Worm (Caenorhabditis elegans) whole organism, young adult: ENCODE results near the gene mlc-3.
A peak's percentile ranks its signal among the peaks of the same experiment; 100 is the strongest.

Source experiments
- B0035.1 ChIP-seq: sonication (generic microtip); optimal IDR thresholded peaks from 2 replicates; lab custom pipeline; 2016; ENCODE audit warnings: missing genetic modification characterization, mild to moderate bottlenecking, missing compliant biosample characterization, missing genotype, missing genetic modification reagents
- B0336.3 ChIP-seq: fragments of 200-800 bp; sonication (Bioruptor generic); IDR thresholded peaks from 2 replicates; pipeline ENCODE4 v1.3.6; 2022; ENCODE audit warnings: missing genetic modification characterization, missing compliant biosample characterization
- C06A6.2 ChIP-seq: fragments of 200-800 bp; sonication (Bioruptor generic); conservative IDR thresholded peaks from 2 replicates; pipeline ENCODE4 v1.3.6; 2022; ENCODE audit warnings: missing genetic modification characterization, missing compliant biosample characterization
- F10E7.11 ChIP-seq: sonication (generic microtip); optimal IDR thresholded peaks from 2 replicates; lab custom pipeline; 2017; ENCODE audit warnings: mild to moderate bottlenecking, missing genetic modification characterization, moderate library complexity, missing compliant biosample characterization
- F22D6.2 ChIP-seq: sonication (generic microtip); optimal IDR thresholded peaks from 2 replicates; lab custom pipeline; 2016; ENCODE audit warnings: mild to moderate bottlenecking, missing genetic modification characterization, missing compliant biosample characterization
- F23B12.7 ChIP-seq: sonication (generic microtip); optimal IDR thresholded peaks from 2 replicates; lab custom pipeline; 2017; ENCODE audit warnings: missing genetic modification characterization, mild to moderate bottlenecking, missing compliant biosample characterization, antibody characterized with exemption, moderate library complexity; ENCODE audit not compliant: insufficient read depth
- F33H1.4 ChIP-seq: fragments of 200-800 bp; sonication (Bioruptor generic); IDR thresholded peaks from 2 replicates; pipeline ENCODE4 v1.3.6; 2022; ENCODE audit warnings: missing genetic modification reagents, missing genetic modification characterization, missing compliant biosample characterization
- F39B2.1 ChIP-seq: fragments of 200-800 bp; sonication (Bioruptor generic); IDR thresholded peaks from 2 replicates; pipeline ENCODE4 v1.3.6; 2022; ENCODE audit warnings: missing genetic modification reagents, missing genetic modification characterization, missing compliant biosample characterization
- F49E8.2 ChIP-seq: sonication (generic microtip); optimal IDR thresholded peaks from 3 replicates; lab custom pipeline; 2017; ENCODE audit warnings: missing genetic modification characterization, mild to moderate bottlenecking, missing compliant biosample characterization, antibody characterized with exemption, moderate library complexity; ENCODE audit not compliant: insufficient read depth
- Y53F4B.3 ChIP-seq: fragments of 200-800 bp; sonication (Bioruptor generic); IDR thresholded peaks from 2 replicates; pipeline ENCODE4 v1.3.6; 2022; ENCODE audit warnings: missing genetic modification reagents, missing genetic modification characterization, missing compliant biosample characterization
- ZK185.1 ChIP-seq: sonication (generic microtip); optimal IDR thresholded peaks from 2 replicates; lab custom pipeline; 2016; ENCODE audit warnings: mild to moderate bottlenecking, missing genetic modification characterization, missing compliant biosample characterization; ENCODE audit not compliant: poor library complexity, severe bottlenecking
- atf-7 ChIP-seq: sonication (generic microtip); optimal IDR thresholded peaks from 2 replicates; lab custom pipeline; 2017; ENCODE audit warnings: mild to moderate bottlenecking, missing genetic modification characterization, missing compliant biosample characterization
- athp-1 ChIP-seq: sonication (generic microtip); optimal IDR thresholded peaks from 2 replicates; lab custom pipeline; 2017; ENCODE audit warnings: mild to moderate bottlenecking, missing genetic modification characterization, missing compliant biosample characterization
- bed-2 ChIP-seq: fragments of 200-800 bp; sonication (Bioruptor generic); IDR thresholded peaks from 2 replicates; pipeline ENCODE4 v1.3.6; 2022; ENCODE audit warnings: missing genetic modification reagents, missing genetic modification characterization, missing compliant biosample characterization
- ceh-79 ChIP-seq: sonication (generic microtip); optimal IDR thresholded peaks from 2 replicates; lab custom pipeline; 2017; ENCODE audit warnings: mild to moderate bottlenecking, missing genetic modification characterization, missing compliant biosample characterization
- die-1 ChIP-seq: sonication (generic microtip); optimal IDR thresholded peaks from 2 replicates; lab custom pipeline; 2016; ENCODE audit warnings: missing genotype, mild to moderate bottlenecking, missing genetic modification characterization, missing compliant biosample characterization
- dox-1 ChIP-seq: fragments of 200-800 bp; sonication (Bioruptor generic); IDR thresholded peaks from 2 replicates; pipeline ENCODE4 v1.3.6; 2022; ENCODE audit warnings: missing genetic modification reagents, missing genetic modification characterization, missing compliant biosample characterization
- ekl-4 ChIP-seq: fragments of 200-800 bp; sonication (Bioruptor generic); IDR thresholded peaks from 2 replicates; pipeline ENCODE4 v1.3.6; 2022; ENCODE audit warnings: missing genetic modification reagents, missing genetic modification characterization, missing compliant biosample characterization
- ets-4 ChIP-seq: fragments of 200-800 bp; sonication (Bioruptor generic); optimal IDR thresholded peaks from 2 replicates; lab custom pipeline; 2018; ENCODE audit warnings: mild to moderate bottlenecking, missing genetic modification characterization, missing compliant biosample characterization
- fkh-3 ChIP-seq: sonication (generic microtip); optimal IDR thresholded peaks from 2 replicates; lab custom pipeline; 2016; ENCODE audit warnings: mild to moderate bottlenecking, missing genetic modification characterization, missing compliant biosample characterization
- hmg-1.2 ChIP-seq: fragments of 200-800 bp; sonication (Bioruptor generic); IDR thresholded peaks from 2 replicates; pipeline ENCODE4 v1.3.6; 2022; ENCODE audit warnings: missing genetic modification reagents, missing genetic modification characterization, missing compliant biosample characterization
- hrde-1 ChIP-seq: sonication (generic microtip); optimal IDR thresholded peaks from 2 replicates; lab custom pipeline; 2016; ENCODE audit warnings: missing genetic modification characterization, mild to moderate bottlenecking, missing compliant biosample characterization, moderate library complexity, missing genotype, missing genetic modification reagents, borderline replicate concordance
- lag-1 ChIP-seq: fragments of 200-800 bp; sonication (Bioruptor generic); IDR thresholded peaks from 2 replicates; pipeline ENCODE4 v1.3.6; 2022; ENCODE audit warnings: missing genetic modification reagents, missing genetic modification characterization, missing compliant biosample characterization
- let-526 ChIP-seq: fragments of 200-800 bp; sonication (Bioruptor generic); IDR thresholded peaks from 2 replicates; pipeline ENCODE4 v1.3.6; 2022; ENCODE audit warnings: missing genetic modification reagents, missing genetic modification characterization, missing compliant biosample characterization
- let-607 ChIP-seq, 2 experiments: fragments of 200-800 bp in 1 of 2; sonication (Bioruptor generic) in 1 of 2; sonication (generic microtip) in 1 of 2; optimal IDR thresholded peaks; 2 replicates each; lab custom pipeline; 2016 to 2018; ENCODE audit warnings: mild to moderate bottlenecking in 2 of 2, missing compliant biosample characterization in 2 of 2, missing genetic modification characterization in 2 of 2, moderate library complexity in 2 of 2, missing genotype in 1 of 2
- lin-26 ChIP-seq: fragments of 200-800 bp; sonication (Bioruptor generic); IDR thresholded peaks from 2 replicates; pipeline ENCODE4 v1.3.6; 2022; ENCODE audit warnings: missing genetic modification reagents, missing genetic modification characterization, missing compliant biosample characterization
- lin-35 ChIP-seq, 3 experiments: fragments of 150-350 bp in 2 of 3; sonication (generic microtip) in 1 of 3; optimal IDR thresholded peaks; 2 replicates each; lab custom pipeline; 2014 to 2018; ENCODE audit warnings: missing biosample characterization in 3 of 3, missing genetic modification characterization in 3 of 3, missing genetic modification reagents in 3 of 3
- lin-40 ChIP-seq: sonication (generic microtip); optimal IDR thresholded peaks from 2 replicates; lab custom pipeline; 2016; ENCODE audit warnings: missing genetic modification characterization, mild to moderate bottlenecking, missing compliant biosample characterization, missing genotype, missing genetic modification reagents
- lir-1 ChIP-seq: fragments of 200-800 bp; sonication (Bioruptor generic); conservative IDR thresholded peaks from 2 replicates; pipeline ENCODE4 v1.3.6; 2022; ENCODE audit warnings: missing genetic modification reagents, missing genetic modification characterization, missing compliant biosample characterization
- lsy-27 ChIP-seq: sonication (generic microtip); optimal IDR thresholded peaks from 2 replicates; lab custom pipeline; 2017; ENCODE audit warnings: missing genetic modification characterization, mild to moderate bottlenecking, missing compliant biosample characterization, antibody characterized with exemption, missing genotype, borderline replicate concordance; ENCODE audit not compliant: insufficient read depth
- mcd-1 ChIP-seq: fragments of 200-800 bp; sonication (Bioruptor generic); IDR thresholded peaks from 2 replicates; pipeline ENCODE4 v1.3.6; 2022; ENCODE audit warnings: missing genetic modification reagents, missing genetic modification characterization, missing compliant biosample characterization
- mel-28 ChIP-seq: sonication (generic microtip); optimal IDR thresholded peaks from 2 replicates; lab custom pipeline; 2016; ENCODE audit warnings: borderline replicate concordance, mild to moderate bottlenecking, missing genetic modification characterization, missing compliant biosample characterization
- mes-4 ChIP-seq: sonication (generic microtip); optimal IDR thresholded peaks from 2 replicates; lab custom pipeline; 2016; ENCODE audit warnings: missing genotype, missing genetic modification characterization, missing compliant biosample characterization
- nhr-80 ChIP-seq: sonication (generic microtip); optimal IDR thresholded peaks from 2 replicates; lab custom pipeline; 2016; ENCODE audit warnings: missing genetic modification characterization, missing compliant biosample characterization
- nhr-90 ChIP-seq: sonication (generic microtip); optimal IDR thresholded peaks from 2 replicates; lab custom pipeline; 2016; ENCODE audit warnings: missing genotype, mild to moderate bottlenecking, missing genetic modification characterization, missing compliant biosample characterization
- sdz-38 ChIP-seq: sonication (generic microtip); optimal IDR thresholded peaks from 2 replicates; lab custom pipeline; 2016; ENCODE audit warnings: missing genotype, missing genetic modification characterization, missing compliant biosample characterization
- snpc-1.1 ChIP-seq: sonication (generic microtip); optimal IDR thresholded peaks from 2 replicates; lab custom pipeline; 2017; ENCODE audit warnings: missing genetic modification characterization, mild to moderate bottlenecking, missing compliant biosample characterization, antibody characterized with exemption, moderate library complexity, missing genotype, missing genetic modification reagents; ENCODE audit not compliant: insufficient read depth
- snpc-1.3 ChIP-seq: sonication (generic microtip); optimal IDR thresholded peaks from 2 replicates; lab custom pipeline; 2017; ENCODE audit warnings: missing genetic modification characterization, mild to moderate bottlenecking, missing compliant biosample characterization, antibody characterized with exemption, moderate library complexity, missing genotype, missing genetic modification reagents; ENCODE audit not compliant: insufficient read depth
- somi-1 ChIP-seq: fragments of 200-800 bp; sonication (Bioruptor generic); optimal IDR thresholded peaks from 2 replicates; lab custom pipeline; 2018; ENCODE audit warnings: mild to moderate bottlenecking, missing genetic modification characterization, missing compliant biosample characterization
- sptf-2 ChIP-seq: fragments of 200-800 bp; sonication (Bioruptor generic); optimal IDR thresholded peaks from 2 replicates; lab custom pipeline; 2018; ENCODE audit warnings: mild to moderate bottlenecking, missing genetic modification characterization, missing compliant biosample characterization
- tbp1 ChIP-seq: fragments of 200-800 bp; sonication (Bioruptor generic); optimal IDR thresholded peaks from 2 replicates; lab custom pipeline; 2018; ENCODE audit warnings: mild to moderate bottlenecking, missing genetic modification characterization, missing compliant biosample characterization
- unc-130 ChIP-seq: sonication (generic microtip); optimal IDR thresholded peaks from 2 replicates; lab custom pipeline; 2016; ENCODE audit warnings: missing genetic modification reagents, missing genetic modification characterization, missing compliant biosample characterization
- unc-62 ChIP-seq: fragments of 150-350 bp; optimal IDR thresholded peaks from 2 replicates; lab custom pipeline; 2014; ENCODE audit warnings: missing biosample characterization, missing genetic modification reagents, missing genetic modification characterization
- zim-3 ChIP-seq: sonication (generic microtip); optimal IDR thresholded peaks from 2 replicates; lab custom pipeline; 2017; ENCODE audit warnings: mild to moderate bottlenecking, missing genetic modification characterization, moderate library complexity, missing compliant biosample characterization
- ztf-18 ChIP-seq: sonication (generic microtip); optimal IDR thresholded peaks from 2 replicates; lab custom pipeline; 2016; ENCODE audit warnings: missing genotype, mild to moderate bottlenecking, missing genetic modification characterization, missing compliant biosample characterization
- ztf-28 ChIP-seq: fragments of 200-800 bp; sonication (Bioruptor generic); IDR thresholded peaks from 2 replicates; pipeline ENCODE4 v1.3.6; 2022; ENCODE audit warnings: missing genetic modification reagents, missing genetic modification characterization, missing compliant biosample characterization
- ztf-3 ChIP-seq: fragments of 200-800 bp; sonication (Bioruptor generic); optimal IDR thresholded peaks from 2 replicates; lab custom pipeline; 2018; ENCODE audit warnings: mild to moderate bottlenecking, missing genetic modification characterization, missing compliant biosample characterization

mlc-3 gene

DNA sequence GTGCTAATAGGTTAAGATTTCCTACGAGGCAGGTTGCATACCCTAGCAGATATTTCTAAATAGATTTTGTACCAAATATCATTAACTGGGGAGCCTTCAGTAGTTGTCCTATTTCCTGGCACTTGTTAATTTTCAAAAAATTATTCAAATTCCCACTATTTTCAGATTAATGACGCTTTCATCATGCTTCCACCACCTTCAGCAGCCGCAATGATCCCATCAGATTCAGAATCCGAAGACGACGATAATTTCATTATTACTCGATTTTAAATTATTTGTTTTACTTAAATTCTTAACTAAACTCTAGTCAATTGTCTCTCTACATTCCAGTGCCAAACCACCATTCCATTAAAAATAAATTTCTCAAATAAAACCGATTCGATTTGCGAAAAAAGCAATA is 14.0 kb upstream of the mlc-3 start (continued):
- TF ChIP-seq mel-28 (tag; lab: Kevin White, UChicago): peak; percentile 47
- peak; percentile 29 for TF ChIP-seq lin-40 (tag; lab: Kevin White, UChicago)
- 0 out of 2 replicates have a peak, but pooled peaks have one; percentile 53 for TF ChIP-seq lin-26 (GFP tag; lab: Robert Waterston, UW)
- no peak for TF ChIP-seq hmg-1.2 (GFP tag; lab: Robert Waterston, UW)
- TF ChIP-seq sptf-2 (GFP tag; lab: Kevin White, UChicago): no peak
- no peak for TF ChIP-seq mes-4
- no peak for TF ChIP-seq snpc-1.3
- no peak for TF ChIP-seq ztf-28 (GFP tag; lab: Robert Waterston, UW)
- no peak for TF ChIP-seq lsy-27
- TF ChIP-seq dox-1 (GFP tag; lab: Robert Waterston, UW): no peak
- TF ChIP-seq F39B2.1 (GFP tag; lab: Robert Waterston, UW): no peak
- peak; percentile 54; the same call in 1 of the 2 replicates for TF ChIP-seq ekl-4
- TF ChIP-seq B0035.1 (tag; lab: Kevin White, UChicago): peak; percentile 9
- no peak for TF ChIP-seq unc-62 (GFP tag; lab: Kevin White, UChicago)
- no peak for TF ChIP-seq F49E8.2 (tag; lab: Kevin White, UChicago)
- TF ChIP-seq somi-1 (GFP tag; lab: Kevin White, UChicago): no peak
- TF ChIP-seq mcd-1: no peak
- TF ChIP-seq zim-3: peak; percentile 5
- TF ChIP-seq unc-130 (GFP tag; lab: Kevin White, UChicago): no peak
- TF ChIP-seq hrde-1 (tag; lab: Kevin White, UChicago): no peak
- TF ChIP-seq F10E7.11 (tag; lab: Kevin White, UChicago): no peak
- no peak for TF ChIP-seq F23B12.7
- TF ChIP-seq lag-1 (GFP tag; lab: Robert Waterston, UW): no peak
- TF ChIP-seq fkh-3 (tag; lab: Kevin White, UChicago): no peak
- no peak for TF ChIP-seq Y53F4B.3
- TF ChIP-seq nhr-90 (tag; lab: Kevin White, UChicago): peak; percentile 48
- TF ChIP-seq atf-7 (tag; lab: Kevin White, UChicago): no peak
- no peak for TF ChIP-seq sdz-38 (tag; lab: Kevin White, UChicago)
- TF ChIP-seq lin-35 (GFP tag; optimal IDR thresholded peaks at IDR 0.05; lab: Kevin White, UChicago): no peak
- TF ChIP-seq F33H1.4 (GFP tag; lab: Robert Waterston, UW): 0 out of 2 replicates have a peak, but pooled peaks have one; percentile 4

DNA sequence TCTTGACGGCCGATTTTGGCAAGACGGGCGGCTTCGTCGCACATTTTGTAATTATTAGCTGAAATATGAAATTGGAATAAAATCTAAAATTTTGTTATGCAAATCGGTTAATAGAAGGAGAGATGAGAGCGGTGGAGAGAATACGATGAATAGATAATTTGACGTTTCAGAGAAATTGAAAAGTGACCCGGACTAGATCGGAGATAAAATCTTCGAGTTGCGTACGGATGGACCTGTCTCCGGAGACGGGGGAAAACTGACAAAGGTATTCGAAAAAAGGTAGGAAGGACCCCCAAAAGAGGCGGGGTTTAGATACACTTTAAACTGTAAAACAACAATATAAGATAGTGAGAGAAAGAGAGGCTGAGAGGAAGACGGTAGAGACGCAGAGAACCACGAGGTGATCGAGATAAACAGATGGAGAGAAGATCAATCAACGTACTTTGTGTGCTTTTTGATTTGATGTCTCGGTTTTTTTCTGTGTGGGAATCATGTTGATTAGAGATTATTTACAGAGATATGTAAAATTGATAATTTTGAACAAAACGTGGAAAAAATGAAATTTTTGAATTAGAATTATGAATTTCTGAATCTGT is 12.7 kb upstream of the mlc-3 start, which contains the start of gene F09F7.6:
TSS of gene F09F7.6 (minus strand) at position 64 of the 596 bp plus-strand sequence.
- TF ChIP-seq unc-62 (GFP tag; lab: Kevin White, UChicago): no peak
- TF ChIP-seq C06A6.2: 0 out of 2 replicates have a peak, but pooled peaks have one; percentile 28
- no peak for TF ChIP-seq snpc-1.1 (tag; lab: Kevin White, UChicago)
- TF ChIP-seq die-1 (tag; lab: Kevin White, UChicago): no peak
- TF ChIP-seq B0336.3 (GFP tag; lab: Robert Waterston, UW): no peak
- no peak for TF ChIP-seq F22D6.2
- peak; percentile 1 for TF ChIP-seq ZK185.1 (tag; lab: Kevin White, UChicago)
- TF ChIP-seq ceh-79 (tag; lab: Kevin White, UChicago): no peak
- TF ChIP-seq ets-4 (GFP tag; lab: Kevin White, UChicago): no peak
- peak in 1 of 3 experiments; percentile 12 for TF ChIP-seq lin-35 (GFP tag; optimal IDR thresholded peaks at IDR 0.05; lab: Kevin White, UChicago)
- TF ChIP-seq let-526: no peak
- no peak for TF ChIP-seq bed-2
- peak; percentile 30 for TF ChIP-seq tbp1 (GFP tag; lab: Kevin White, UChicago)
- peak; percentile 60 for TF ChIP-seq nhr-80 (tag; lab: Kevin White, UChicago)
- TF ChIP-seq ztf-3 (GFP tag; lab: Kevin White, UChicago): no peak
- TF ChIP-seq lir-1: 0 out of 2 replicates have a peak, but pooled peaks have one; percentile 23
- TF ChIP-seq lin-40 (tag; lab: Kevin White, UChicago): peak; percentile 57
- TF ChIP-seq ztf-18 (tag; lab: Kevin White, UChicago): no peak
- TF ChIP-seq athp-1 (tag; lab: Kevin White, UChicago): no peak
- peak in 1 of 2 experiments; percentile 21 for TF ChIP-seq let-607 (tag; optimal IDR thresholded peaks at IDR 0.05; lab: Kevin White, UChicago)
